Worm (Caenorhabditis elegans) whole organism, L2 larva: ENCODE data around the gene C47E12.3.

Experiments used
- F13H6.1 ChIP-seq: sonication (generic microtip); optimal IDR thresholded peaks from 2 replicates; lab custom pipeline; 2016; ENCODE audit warnings: missing genetic modification characterization, missing compliant biosample characterization
- Y55F3AM.14 ChIP-seq: fragments of 200-800 bp; sonication (Bioruptor generic); optimal IDR thresholded peaks from 2 replicates; lab custom pipeline; 2018; ENCODE audit warnings: mild to moderate bottlenecking, missing genetic modification characterization, missing compliant biosample characterization
- ZK546.5 ChIP-seq: sonication (generic microtip); optimal IDR thresholded peaks from 2 replicates; lab custom pipeline; 2017; ENCODE audit warnings: missing biosample characterization, missing genetic modification characterization
- aly-2 ChIP-seq: fragments of 150-350 bp; optimal IDR thresholded peaks from 2 replicates; lab custom pipeline; 2014; ENCODE audit warnings: missing biosample characterization, missing genetic modification characterization
- blmp-1 ChIP-seq: sonication (generic microtip); optimal IDR thresholded peaks from 2 replicates; lab custom pipeline; 2017; ENCODE audit warnings: missing genetic modification characterization, mild to moderate bottlenecking, missing compliant biosample characterization, antibody characterized with exemption, moderate library complexity; ENCODE audit not compliant: insufficient read depth
- ceh-16 ChIP-seq: fragments of 150-350 bp; optimal IDR thresholded peaks from 2 replicates; lab custom pipeline; 2014; ENCODE audit warnings: missing biosample characterization, missing genetic modification characterization
- ceh-82 ChIP-seq: fragments of 150-350 bp; optimal IDR thresholded peaks from 2 replicates; lab custom pipeline; 2014; ENCODE audit warnings: missing biosample characterization, missing genetic modification characterization
- crh-2 ChIP-seq: sonication (generic microtip); optimal IDR thresholded peaks from 2 replicates; lab custom pipeline; 2017; ENCODE audit warnings: missing biosample characterization, missing genetic modification characterization
- elt-1 ChIP-seq: fragments of 150-350 bp; optimal IDR thresholded peaks from 2 replicates; lab custom pipeline; 2014; ENCODE audit warnings: missing biosample characterization, missing genetic modification characterization
- fos-1 ChIP-seq: fragments of 150-350 bp; optimal IDR thresholded peaks from 2 replicates; lab custom pipeline; 2014; ENCODE audit warnings: missing biosample characterization, missing genetic modification characterization
- gmeb-1 ChIP-seq: fragments of 150-350 bp; optimal IDR thresholded peaks from 2 replicates; lab custom pipeline; 2014; ENCODE audit warnings: missing biosample characterization, missing genetic modification characterization
- lin-13 ChIP-seq: fragments of 150-350 bp; optimal IDR thresholded peaks from 2 replicates; lab custom pipeline; 2014; ENCODE audit warnings: missing biosample characterization, missing genetic modification reagents, missing genetic modification characterization
- lin-39 ChIP-seq: fragments of 150-350 bp; optimal IDR thresholded peaks from 2 replicates; lab custom pipeline; 2014; ENCODE audit warnings: missing biosample characterization, missing genetic modification reagents, missing genetic modification characterization
- lsy-2 ChIP-seq, 2 experiments: fragments of 150-350 bp in 1 of 2; sonication (generic microtip) in 1 of 2; optimal IDR thresholded peaks; 2 replicates each; lab custom pipeline; 2014 to 2017; ENCODE audit warnings: missing biosample characterization in 2 of 2, missing genetic modification characterization in 2 of 2
- mab-5 ChIP-seq: fragments of 150-350 bp; optimal IDR thresholded peaks from 2 replicates; lab custom pipeline; 2014; ENCODE audit warnings: missing biosample characterization, missing genetic modification characterization
- mbf-1 ChIP-seq: sonication (generic microtip); optimal IDR thresholded peaks from 2 replicates; lab custom pipeline; 2017; ENCODE audit warnings: missing biosample characterization, missing genetic modification characterization
- nhr-11 ChIP-seq: fragments of 150-350 bp; optimal IDR thresholded peaks from 2 replicates; lab custom pipeline; 2014; ENCODE audit warnings: missing biosample characterization, missing genetic modification characterization
- nhr-77 ChIP-seq: fragments of 150-350 bp; optimal IDR thresholded peaks from 2 replicates; lab custom pipeline; 2014; ENCODE audit warnings: missing biosample characterization, missing genetic modification characterization
- peb-1 ChIP-seq: fragments of 150-350 bp; optimal IDR thresholded peaks from 2 replicates; lab custom pipeline; 2014; ENCODE audit warnings: missing biosample characterization, missing genetic modification characterization
- sem-4 ChIP-seq: fragments of 150-350 bp; optimal IDR thresholded peaks from 2 replicates; lab custom pipeline; 2014; ENCODE audit warnings: missing biosample characterization, missing genetic modification reagents, missing genetic modification characterization
- sma-3 ChIP-seq: sonication (generic microtip); optimal IDR thresholded peaks from 2 replicates; lab custom pipeline; 2016; ENCODE audit warnings: missing genetic modification reagents, missing genetic modification characterization, missing compliant biosample characterization
- sma-9 ChIP-seq, 2 experiments: fragments of 150-350 bp in 1 of 2; sonication (generic microtip) in 1 of 2; optimal IDR thresholded peaks; 2 replicates each; lab custom pipeline; 2014 to 2016; ENCODE audit warnings: missing genetic modification characterization in 2 of 2, mild to moderate bottlenecking in 1 of 2, missing biosample characterization in 1 of 2, missing compliant biosample characterization in 1 of 2, missing genetic modification reagents in 1 of 2, moderate library complexity in 1 of 2
- unc-55 ChIP-seq: fragments of 150-350 bp; sonication (generic microtip); optimal IDR thresholded peaks from 3 replicates; lab custom pipeline; 2014; ENCODE audit warnings: missing biosample characterization, missing genetic modification reagents, missing genetic modification characterization
- unc-62 ChIP-seq: fragments of 150-350 bp; optimal IDR thresholded peaks from 2 replicates; lab custom pipeline; 2014; ENCODE audit warnings: missing biosample characterization, missing genetic modification reagents, missing genetic modification characterization
- zag-1 ChIP-seq: fragments of 150-350 bp; optimal IDR thresholded peaks from 2 replicates; lab custom pipeline; 2014; ENCODE audit warnings: missing biosample characterization, missing genetic modification characterization
- ztf-1 ChIP-seq: fragments of 200-800 bp; sonication (Bioruptor generic); conservative IDR thresholded peaks from 2 replicates; pipeline ENCODE4 v1.3.6; 2022; ENCODE audit warnings: missing genetic modification characterization, missing compliant biosample characterization

The C47E12.3 gene

ce11 chrIV:9969081-9969480 lies 32.6 kb downstream of the C47E12.3 start, which contains the start of the genes kin-5 and C47E12.11:
kin-5 (minus strand) TSS chrIV:9969181.
C47E12.11 (plus strand) TSS chrIV:9969400.
- TF ChIP-seq lin-13 (GFP tag; lab: Kevin White, UChicago) = no peak
- no peak for TF ChIP-seq lin-39 (tag; lab: Kevin White, UChicago)
- no peak for TF ChIP-seq ceh-16 (tag; lab: Kevin White, UChicago)
- no peak for TF ChIP-seq elt-1 (tag; lab: Kevin White, UChicago)
- TF ChIP-seq mbf-1 (tag; lab: Kevin White, UChicago) = no peak
- no peak for TF ChIP-seq unc-55 (GFP tag; lab: Kevin White, UChicago)
- TF ChIP-seq F13H6.1 (tag; lab: Kevin White, UChicago) = no peak
- no peak for TF ChIP-seq sem-4 (tag; lab: Kevin White, UChicago)
- TF ChIP-seq aly-2 (tag; lab: Kevin White, UChicago) = no peak
- no peak for TF ChIP-seq fos-1 (tag; lab: Kevin White, UChicago)
- no peak for TF ChIP-seq gmeb-1
- no peak for TF ChIP-seq ZK546.5 (tag; lab: Kevin White, UChicago)
- TF ChIP-seq peb-1 (tag; lab: Kevin White, UChicago) = no peak
- no peak for TF ChIP-seq sma-3
- no peak for TF ChIP-seq nhr-77 (tag; lab: Kevin White, UChicago)
- TF ChIP-seq zag-1 = no peak

DNA sequence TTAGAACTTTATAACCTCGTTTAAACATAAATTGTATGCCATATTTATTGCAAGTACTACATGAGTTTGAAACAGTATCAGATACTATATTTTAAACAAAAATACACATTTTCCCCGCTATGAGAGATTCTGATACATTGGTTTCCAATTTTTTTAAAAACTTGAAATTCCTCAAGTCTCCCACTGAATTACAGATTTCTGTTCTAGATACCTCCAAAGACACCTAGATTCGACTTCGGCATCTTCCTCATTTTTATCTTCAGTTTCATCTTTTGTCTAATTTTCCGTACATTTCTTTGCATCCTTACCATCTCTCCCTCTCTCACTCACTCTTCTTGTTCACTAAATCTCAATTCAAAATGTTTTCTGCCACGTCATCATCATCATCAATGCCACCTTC lies 37.7 kb downstream of the C47E12.3 start, which contains the start of gene T13H10.2:
Gene T13H10.2 (plus strand): TSS at position 301 of the 400 bp plus-strand sequence.
- TF ChIP-seq ceh-82 (tag; lab: Kevin White, UChicago) = no peak
- TF ChIP-seq sma-9 (GFP tag; optimal IDR thresholded peaks at IDR 0.05; lab: Kevin White, UChicago) = no peak
- TF ChIP-seq sma-9 (tag; optimal IDR thresholded peaks at IDR 0.05; lab: Kevin White, UChicago) = no peak
- no peak for TF ChIP-seq blmp-1 (tag; lab: Kevin White, UChicago)
- TF ChIP-seq ZK546.5 (tag; lab: Kevin White, UChicago) = no peak
- peak; percentile 56 for TF ChIP-seq crh-2 (tag; lab: Kevin White, UChicago)
- TF ChIP-seq unc-62 (GFP tag; lab: Kevin White, UChicago) = no peak
- TF ChIP-seq nhr-11 (tag; lab: Kevin White, UChicago) = no peak
- no peak for TF ChIP-seq peb-1 (tag; lab: Kevin White, UChicago)

- no peak for TF ChIP-seq zag-1
- TF ChIP-seq unc-62 (GFP tag; lab: Kevin White, UChicago) = no peak
- TF ChIP-seq ceh-82 (tag; lab: Kevin White, UChicago) = no peak
- no peak for TF ChIP-seq nhr-77 (tag; lab: Kevin White, UChicago)
- TF ChIP-seq mab-5 (tag; lab: Kevin White, UChicago) = no peak
- TF ChIP-seq mbf-1 (tag; lab: Kevin White, UChicago) = no peak
- no peak for TF ChIP-seq Y55F3AM.14 (GFP tag; lab: Kevin White, UChicago)
- TF ChIP-seq lsy-2 (tag; optimal IDR thresholded peaks at IDR 0.05; lab: Kevin White, UChicago) = no peak
- TF ChIP-seq ztf-1 (GFP tag; lab: Robert Waterston, UW) = no peak
Measured at ce11 chrIV:9953333-9953732, 48.3 kb downstream of the C47E12.3 start, which contains the start of gene gon-1. gon-1 (minus strand) TSS chrIV:9953433.
